Worm (Caenorhabditis elegans) whole organism, late embryonic: ENCODE data around the gene T16G1.6.

Source experiments
- K09A11.1 ChIP-seq: sonication (generic microtip); optimal IDR thresholded peaks from 2 replicates; lab custom pipeline; 2017; ENCODE audit warnings: antibody characterized with exemption, mild to moderate bottlenecking, missing genetic modification characterization, missing compliant biosample characterization; ENCODE audit not compliant: insufficient read depth
- T23F11.4 ChIP-seq: fragments of 200-800 bp; sonication (Bioruptor generic); optimal IDR thresholded peaks from 2 replicates; lab custom pipeline; 2018; ENCODE audit warnings: mild to moderate bottlenecking, missing genetic modification characterization, missing compliant biosample characterization
- Y22D7AL.16 ChIP-seq: sonication (generic microtip); optimal IDR thresholded peaks from 2 replicates; lab custom pipeline; 2016; ENCODE audit warnings: missing genetic modification characterization, missing compliant biosample characterization
- ama-1 ChIP-seq: fragments of 150-350 bp; optimal IDR thresholded peaks from 2 replicates; lab custom pipeline; 2014
- ceh-18 ChIP-seq: sonication (generic microtip); optimal IDR thresholded peaks from 2 replicates; lab custom pipeline; 2016; ENCODE audit warnings: missing genetic modification characterization, missing compliant biosample characterization
- ceh-2 ChIP-seq: sonication (generic microtip); optimal IDR thresholded peaks from 2 replicates; lab custom pipeline; 2016; ENCODE audit warnings: missing genotype, missing genetic modification characterization, missing compliant biosample characterization
- ceh-22 ChIP-seq: sonication (generic microtip); optimal IDR thresholded peaks from 2 replicates; lab custom pipeline; 2017; ENCODE audit warnings: missing biosample characterization, missing genetic modification characterization
- ceh-24 ChIP-seq: sonication (generic microtip); optimal IDR thresholded peaks from 2 replicates; lab custom pipeline; 2016; ENCODE audit warnings: mild to moderate bottlenecking, missing genetic modification characterization, missing compliant biosample characterization
- ceh-30 ChIP-seq: fragments of 150-350 bp; optimal IDR thresholded peaks from 2 replicates; lab custom pipeline; 2014; ENCODE audit warnings: missing biosample characterization, missing genetic modification characterization
- ceh-34 ChIP-seq: sonication (generic microtip); optimal IDR thresholded peaks from 2 replicates; lab custom pipeline; 2016; ENCODE audit warnings: mild to moderate bottlenecking, missing genetic modification characterization, missing compliant biosample characterization
- ceh-45 ChIP-seq: fragments of 200-800 bp; sonication (Bioruptor generic); IDR thresholded peaks from 2 replicates; pipeline ENCODE4 v1.3.6; 2022; ENCODE audit warnings: missing genetic modification reagents, missing genetic modification characterization, missing compliant biosample characterization
- dmd-4 ChIP-seq: sonication (generic microtip); optimal IDR thresholded peaks from 2 replicates; lab custom pipeline; 2016; ENCODE audit warnings: borderline replicate concordance, missing genetic modification characterization, missing compliant biosample characterization
- elt-2 ChIP-seq: sonication (generic microtip); optimal IDR thresholded peaks from 2 replicates; lab custom pipeline; 2016; ENCODE audit warnings: missing genetic modification reagents, missing genetic modification characterization, missing compliant biosample characterization
- elt-4 ChIP-seq: sonication (generic microtip); optimal IDR thresholded peaks from 2 replicates; lab custom pipeline; 2016; ENCODE audit warnings: missing genetic modification characterization, missing compliant biosample characterization
- ets-4 ChIP-seq: sonication (generic microtip); optimal IDR thresholded peaks from 2 replicates; lab custom pipeline; 2016; ENCODE audit warnings: missing genetic modification characterization, missing compliant biosample characterization
- eyg-1 ChIP-seq: sonication (generic microtip); optimal IDR thresholded peaks from 2 replicates; lab custom pipeline; 2016; ENCODE audit warnings: missing genotype, missing genetic modification characterization, missing compliant biosample characterization
- fkh-6 ChIP-seq: sonication (generic microtip); optimal IDR thresholded peaks from 2 replicates; lab custom pipeline; 2016; ENCODE audit warnings: missing genetic modification characterization, missing compliant biosample characterization
- hlh-15 ChIP-seq: sonication (generic microtip); optimal IDR thresholded peaks from 2 replicates; lab custom pipeline; 2016; ENCODE audit warnings: missing genetic modification characterization, missing compliant biosample characterization
- lim-6 ChIP-seq: sonication (generic microtip); optimal IDR thresholded peaks from 2 replicates; lab custom pipeline; 2016; ENCODE audit warnings: missing genetic modification characterization, missing compliant biosample characterization
- lin-11 ChIP-seq: fragments of 200-800 bp; sonication (Bioruptor generic); optimal IDR thresholded peaks from 2 replicates; lab custom pipeline; 2018; ENCODE audit warnings: mild to moderate bottlenecking, missing genetic modification characterization, missing compliant biosample characterization
- nhr-232 ChIP-seq: sonication (generic microtip); optimal IDR thresholded peaks from 2 replicates; lab custom pipeline; 2016; ENCODE audit warnings: missing genetic modification characterization, missing compliant biosample characterization
- npax-4 ChIP-seq: sonication (generic microtip); optimal IDR thresholded peaks from 2 replicates; lab custom pipeline; 2016; ENCODE audit warnings: missing genetic modification characterization, missing compliant biosample characterization
- odd-2 ChIP-seq: sonication (generic microtip); optimal IDR thresholded peaks from 2 replicates; lab custom pipeline; 2017; ENCODE audit warnings: antibody characterized with exemption, mild to moderate bottlenecking, missing genetic modification characterization, missing compliant biosample characterization
- pat-9 ChIP-seq: fragments of 200-800 bp; sonication (Bioruptor generic); optimal IDR thresholded peaks from 2 replicates; lab custom pipeline; 2018; ENCODE audit warnings: mild to moderate bottlenecking, missing genetic modification characterization, moderate library complexity, missing compliant biosample characterization
- pax-1 ChIP-seq: fragments of 150-350 bp; optimal IDR thresholded peaks from 2 replicates; lab custom pipeline; 2014; ENCODE audit warnings: missing biosample characterization, missing genetic modification characterization
- pqm-1 ChIP-seq: sonication (generic microtip); optimal IDR thresholded peaks from 2 replicates; lab custom pipeline; 2016; ENCODE audit warnings: missing genetic modification characterization, missing compliant biosample characterization
- ref-2 ChIP-seq: sonication (generic microtip); optimal IDR thresholded peaks from 2 replicates; lab custom pipeline; 2016; ENCODE audit warnings: missing genetic modification characterization, missing compliant biosample characterization
- sox-4 ChIP-seq: sonication (generic microtip); optimal IDR thresholded peaks from 2 replicates; lab custom pipeline; 2017; ENCODE audit warnings: mild to moderate bottlenecking, missing genetic modification characterization, inconsistent platforms, missing compliant biosample characterization
- syd-9 ChIP-seq: sonication (generic microtip); optimal IDR thresholded peaks from 2 replicates; lab custom pipeline; 2016; ENCODE audit warnings: mild to moderate bottlenecking, missing genetic modification characterization, moderate library complexity, missing compliant biosample characterization
- tbx-2 ChIP-seq: sonication (generic microtip); optimal IDR thresholded peaks from 2 replicates; lab custom pipeline; 2016; ENCODE audit warnings: missing genetic modification characterization, missing compliant biosample characterization
- ttx-3 ChIP-seq: sonication (generic microtip); optimal IDR thresholded peaks from 2 replicates; lab custom pipeline; 2016; ENCODE audit warnings: missing genetic modification reagents, missing genetic modification characterization, missing compliant biosample characterization
- unc-42 ChIP-seq: sonication (generic microtip); optimal IDR thresholded peaks from 2 replicates; lab custom pipeline; 2016; ENCODE audit warnings: missing genotype, missing genetic modification characterization, missing compliant biosample characterization
- unc-55 ChIP-seq: sonication (generic microtip); optimal IDR thresholded peaks from 2 replicates; lab custom pipeline; 2017; ENCODE audit warnings: missing biosample characterization, missing genetic modification reagents, missing genetic modification characterization

Gene T16G1.6

DNA sequence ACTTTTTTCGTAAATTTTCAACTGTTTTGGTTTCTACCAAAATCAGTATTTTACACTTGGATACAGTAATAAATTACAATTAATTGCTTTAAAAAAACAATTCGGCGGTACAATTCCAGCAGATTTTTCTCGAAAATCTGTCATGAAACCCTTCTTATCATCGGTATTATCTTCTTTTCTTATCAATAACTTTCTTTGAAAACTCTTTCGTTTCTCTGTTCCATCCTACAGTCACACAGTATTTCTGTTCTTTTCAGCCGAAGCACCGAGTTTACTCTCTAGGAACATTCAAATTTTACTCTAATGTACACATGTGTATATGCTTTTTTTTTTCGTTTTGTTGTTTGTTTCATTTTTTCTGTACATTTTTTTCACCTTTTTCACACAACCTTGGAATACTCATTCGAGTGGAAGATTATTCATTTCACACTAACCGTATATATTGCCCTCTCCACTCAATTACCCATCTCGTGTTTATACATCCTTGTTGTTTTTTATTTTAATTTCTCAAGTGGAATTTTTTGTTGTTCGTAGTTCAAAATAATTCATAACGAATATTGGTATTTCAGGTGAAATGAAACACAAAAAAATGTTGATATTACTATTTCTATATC lies 27.3 kb downstream of the T16G1.6 start, which contains the start of gene nid-1:
nid-1 (plus strand) TSS at position 564 of the 614 bp plus-strand sequence.
- TF ChIP-seq ama-1 (lab: Kevin White, UChicago) (no peak), elt-2 (peak; percentile 68)

DNA sequence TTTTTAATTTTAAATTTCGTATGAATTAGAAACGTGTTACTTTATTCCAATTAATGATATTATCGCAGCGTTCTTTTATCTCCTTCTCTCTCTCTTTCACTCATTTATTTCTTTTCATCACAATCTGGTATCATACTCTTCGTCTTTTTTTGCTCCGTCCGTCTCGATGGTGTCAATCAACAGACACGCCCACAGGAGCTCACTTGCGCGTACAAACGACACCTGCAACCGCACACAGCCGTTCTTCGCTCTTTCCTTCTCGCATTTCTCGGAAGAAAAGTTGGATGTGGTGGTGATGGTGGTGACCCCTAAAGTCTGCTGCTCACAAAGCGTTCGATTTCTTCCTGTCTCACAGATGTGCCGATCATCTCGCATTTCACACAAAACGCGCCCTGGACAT lies 28.4 kb downstream of the T16G1.6 start:
- TF ChIP-seq lim-6 (tag; lab: Kevin White, UChicago) = no peak
- TF ChIP-seq eyg-1 (tag; lab: Kevin White, UChicago) = no peak
- TF ChIP-seq ceh-18 (tag; lab: Kevin White, UChicago) = no peak
- TF ChIP-seq elt-2 = no peak
- peak; percentile 6 for TF ChIP-seq ceh-34 (tag; lab: Kevin White, UChicago)

DNA sequence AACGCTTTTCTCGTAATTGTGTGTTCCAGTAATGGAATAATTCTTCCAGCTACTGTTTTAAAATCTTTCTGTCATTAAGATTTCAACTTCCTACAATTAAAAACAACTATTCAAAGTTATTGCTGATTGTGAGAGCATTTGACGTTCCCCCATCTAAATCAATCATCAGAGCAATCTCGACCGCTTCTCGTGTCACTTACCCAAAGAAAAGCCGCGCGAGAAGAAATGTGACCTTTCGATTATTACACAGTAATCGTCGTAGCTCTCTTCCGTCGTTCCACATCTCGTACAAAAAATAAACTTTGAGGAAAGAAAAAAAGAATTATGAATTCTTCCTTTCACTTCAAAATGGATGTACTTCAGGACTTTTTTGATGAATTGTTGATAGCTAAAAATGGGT lies 29.5 kb downstream of the T16G1.6 start:
- TF ChIP-seq unc-55 (GFP tag; lab: Kevin White, UChicago) = peak; percentile 73
- TF ChIP-seq Y22D7AL.16 = no peak

DNA sequence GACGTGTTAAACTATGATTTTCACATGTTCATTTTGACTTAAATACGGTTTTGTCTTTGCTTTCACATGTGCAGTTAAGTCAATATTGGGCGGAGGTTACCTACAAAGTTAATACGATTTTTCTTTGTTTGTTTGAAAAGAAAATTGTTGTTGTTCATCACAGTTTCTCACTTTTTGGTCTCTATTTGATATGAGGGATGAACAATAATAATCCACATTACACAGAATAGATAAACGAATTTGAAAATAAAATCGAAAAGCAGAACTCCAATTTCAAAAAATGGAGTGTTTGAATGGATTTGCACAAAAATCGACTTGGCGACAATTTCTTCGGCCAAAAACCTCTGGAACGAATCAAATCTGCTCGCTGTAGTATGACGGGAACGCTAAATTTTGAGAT lies 30.2 kb downstream of the T16G1.6 start, which contains the start of gene ttr-29:
ttr-29 (minus strand) TSS at position 101 of the 400 bp plus-strand sequence.
- no peak for TF ChIP-seq tbx-2 (tag; lab: Kevin White, UChicago)
- no peak for TF ChIP-seq K09A11.1 (tag; lab: Kevin White, UChicago)
- TF ChIP-seq ceh-30 (tag; lab: Kevin White, UChicago) = no peak
- no peak for TF ChIP-seq odd-2 (tag; lab: Kevin White, UChicago)
- TF ChIP-seq ets-4 (tag; lab: Kevin White, UChicago) = no peak
- no peak for TF ChIP-seq npax-4 (tag; lab: Kevin White, UChicago)

DNA sequence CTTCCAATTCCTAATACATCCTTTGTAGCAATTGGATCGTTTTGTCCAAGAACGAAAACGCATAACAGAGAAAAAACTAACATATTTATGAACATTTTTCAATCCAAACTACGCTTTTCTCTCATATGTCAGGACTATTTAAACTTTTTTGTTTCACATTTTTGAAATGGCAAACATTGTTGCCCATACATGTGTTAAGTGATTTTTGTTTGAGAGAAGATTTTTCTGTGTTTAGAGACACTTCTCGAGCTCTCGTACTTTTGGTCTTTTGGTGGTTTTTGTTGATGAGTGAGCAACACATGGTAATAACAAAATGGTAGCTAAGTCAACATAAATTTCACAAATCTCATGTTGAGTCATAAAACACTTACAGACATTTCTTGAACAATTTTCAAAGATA lies 31.9 kb downstream of the T16G1.6 start, which contains the start of gene ttr-28:
ttr-28 (minus strand) TSS at position 101 of the 400 bp plus-strand sequence.
- TF ChIP-seq ceh-2 (tag; lab: Kevin White, UChicago) (no peak), hlh-15 (tag; lab: Kevin White, UChicago) (no peak), ttx-3 (no peak), npax-4 (tag; lab: Kevin White, UChicago) (no peak), nhr-232 (no peak), ceh-24 (tag; lab: Kevin White, UChicago) (no peak), elt-4 (tag; lab: Kevin White, UChicago) (no peak), dmd-4 (no peak), fkh-6 (tag; lab: Kevin White, UChicago) (no peak), sox-4 (tag; lab: Kevin White, UChicago) (no peak), ceh-45 (GFP tag; lab: Robert Waterston, UW) (no peak), ref-2 (tag; lab: Kevin White, UChicago) (no peak), lin-11 (no peak), ceh-22 (tag; lab: Kevin White, UChicago) (no peak), eyg-1 (tag; lab: Kevin White, UChicago) (no peak), pat-9 (tag; lab: Kevin White, UChicago) (no peak), unc-42 (tag; lab: Kevin White, UChicago) (no peak), T23F11.4 (GFP tag; lab: Kevin White, UChicago) (no peak), pqm-1 (tag; lab: Kevin White, UChicago) (no peak)

DNA sequence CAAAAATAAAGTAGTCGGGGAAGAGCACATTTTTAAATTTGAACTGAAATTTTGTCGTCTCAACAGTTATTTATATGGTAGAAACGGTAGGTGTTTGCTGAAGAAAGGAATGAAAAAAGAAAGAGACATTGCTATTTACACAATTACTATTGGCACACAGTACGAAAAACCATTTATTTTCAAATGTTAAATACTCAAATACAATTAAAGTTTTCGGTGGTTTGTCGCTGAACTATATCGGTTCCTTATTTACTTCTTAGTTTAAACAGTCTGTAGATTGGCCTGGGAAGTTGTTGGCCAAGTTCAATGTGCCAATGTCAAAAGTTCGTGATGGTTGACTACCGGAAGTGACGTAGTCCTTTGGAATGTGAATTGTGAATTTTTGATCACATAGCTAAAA lies 32.9 kb downstream of the T16G1.6 start, which contains the start of gene ttr-27:
ttr-27 (minus strand) TSS at position 45 of the 400 bp plus-strand sequence.
- TF ChIP-seq syd-9 (tag; lab: Kevin White, UChicago) (no peak), pqm-1 (tag; lab: Kevin White, UChicago) (no peak), hlh-15 (tag; lab: Kevin White, UChicago) (no peak), pax-1 (tag; lab: Kevin White, UChicago) (no peak)
- TF ChIP-seq, all 69 proteins: peak for 0
